Worm (Caenorhabditis elegans): ENCODE data around the gene sre-37.
"Not testable (repeated sequence)": the region's sequence is repeated elsewhere in the genome, so short reads cannot be mapped to it uniquely, and the experiment has no call there.

The sre-37 gene

ce11 chrII:12435202-12435872, 30.3 kb upstream of the sre-37 start (continued):
- TF ChIP-seq nhr-120 (GFP tag; IDR thresholded peaks at IDR 0.05) (0 out of 2 replicates have a peak, but pooled peaks have one; percentile 11), F23B12.7 (tag; optimal IDR thresholded peaks at IDR 0.05; ENCODE audit: insufficient read depth) (peak; percentile 22), hmg-1.2 (GFP tag; IDR thresholded peaks at IDR 0.05) (peak; percentile 23; the same call in 1 of the 2 replicates), ceh-58 (GFP tag; IDR thresholded peaks at IDR 0.05) (no peak), lin-26 (GFP tag; IDR thresholded peaks at IDR 0.05) (peak; percentile 65; the same call in 1 of the 2 replicates), Y56A3A.18 (GFP tag; IDR thresholded peaks at IDR 0.05) (no peak)

- no peak for TF ChIP-seq rpc-1 (optimal IDR thresholded peaks at IDR 0.05)
- TF ChIP-seq rpc-1 (tag; optimal IDR thresholded peaks at IDR 0.05), result no peak
- no peak for TF ChIP-seq Y79H2A.3 (GFP tag; conservative IDR thresholded peaks at IDR 0.05)
- TF ChIP-seq hlh-12 (tag; optimal IDR thresholded peaks at IDR 0.05), result no peak
- TF ChIP-seq aptf-2 (GFP tag; conservative IDR thresholded peaks at IDR 0.05), result no peak
- no peak for TF ChIP-seq F37B4.10 (GFP tag; IDR thresholded peaks at IDR 0.05)
- TF ChIP-seq madf-3 (GFP tag; IDR thresholded peaks at IDR 0.05), result no peak
- TF ChIP-seq snpc-1.3 (tag; optimal IDR thresholded peaks at IDR 0.05; ENCODE audit: insufficient read depth), result no peak
- no peak for TF ChIP-seq egrh-3 (GFP tag; IDR thresholded peaks at IDR 0.05)
- no peak for TF ChIP-seq snpc-4 (GFP tag; optimal IDR thresholded peaks at IDR 0.05)
- no peak for TF ChIP-seq snpc-4 (tag; optimal IDR thresholded peaks at IDR 0.05)
- no peak for TF ChIP-seq hmg-20 (GFP tag; IDR thresholded peaks at IDR 0.05)
- TF ChIP-seq ztf-18 (tag; optimal IDR thresholded peaks at IDR 0.05), result no peak
- TF ChIP-seq K12H6.12 (tag; optimal IDR thresholded peaks at IDR 0.05), result no peak
Observed at ce11 chrII:12436717-12437116, 28.9 kb upstream of the sre-37 start.

DNA sequence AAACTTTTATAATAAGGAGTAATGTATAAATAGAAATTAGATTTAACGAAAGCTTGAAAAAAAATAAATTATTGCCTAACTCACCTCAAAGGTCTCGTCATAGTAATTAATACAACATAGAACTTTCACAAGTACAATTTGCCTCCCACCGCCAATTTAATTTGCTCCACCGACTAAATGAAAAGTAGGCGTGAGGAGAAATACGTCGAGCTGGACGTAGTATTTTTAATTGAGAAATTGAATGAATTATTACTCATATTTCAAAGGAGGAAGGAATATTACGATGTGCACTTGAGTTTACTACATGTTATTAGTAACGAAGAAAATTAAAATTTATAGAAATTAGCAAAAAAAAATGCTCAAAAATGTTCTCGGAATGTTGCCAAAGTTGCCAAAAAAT, 27.2 kb upstream of the sre-37 start, which contains the start of gene Y57A10C.9:
Gene Y57A10C.9 (minus strand): TSS at position 101 of the 400 bp plus-strand sequence.
- no peak for TF ChIP-seq lir-1 (GFP tag; conservative IDR thresholded peaks at IDR 0.05)
- no peak for TF ChIP-seq snpc-4 (GFP tag; optimal IDR thresholded peaks at IDR 0.05)
- TF ChIP-seq snpc-4 (tag; optimal IDR thresholded peaks at IDR 0.05), result no peak
- TF ChIP-seq egrh-3 (GFP tag; IDR thresholded peaks at IDR 0.05), result no peak
- TF ChIP-seq dox-1 (GFP tag; IDR thresholded peaks at IDR 0.05), result no peak
- no peak for TF ChIP-seq F22D6.2 (tag; optimal IDR thresholded peaks at IDR 0.05)
- no peak for TF ChIP-seq atf-7 (tag; optimal IDR thresholded peaks at IDR 0.05)
- no peak for TF ChIP-seq ceh-58 (GFP tag; IDR thresholded peaks at IDR 0.05)
- no peak for TF ChIP-seq F39B2.1 (GFP tag; IDR thresholded peaks at IDR 0.05)
- no peak for TF ChIP-seq zfh-2 (GFP tag; conservative IDR thresholded peaks at IDR 0.05)
- TF ChIP-seq F37B4.10 (GFP tag; IDR thresholded peaks at IDR 0.05), result no peak
- no peak for TF ChIP-seq madf-3 (GFP tag; IDR thresholded peaks at IDR 0.05)
- TF ChIP-seq C17E4.6 (GFP tag; IDR thresholded peaks at IDR 0.05), result no peak
- TF ChIP-seq let-526 (GFP tag; IDR thresholded peaks at IDR 0.05), result no peak
- no peak for TF ChIP-seq ekl-4 (GFP tag; IDR thresholded peaks at IDR 0.05)

DNA sequence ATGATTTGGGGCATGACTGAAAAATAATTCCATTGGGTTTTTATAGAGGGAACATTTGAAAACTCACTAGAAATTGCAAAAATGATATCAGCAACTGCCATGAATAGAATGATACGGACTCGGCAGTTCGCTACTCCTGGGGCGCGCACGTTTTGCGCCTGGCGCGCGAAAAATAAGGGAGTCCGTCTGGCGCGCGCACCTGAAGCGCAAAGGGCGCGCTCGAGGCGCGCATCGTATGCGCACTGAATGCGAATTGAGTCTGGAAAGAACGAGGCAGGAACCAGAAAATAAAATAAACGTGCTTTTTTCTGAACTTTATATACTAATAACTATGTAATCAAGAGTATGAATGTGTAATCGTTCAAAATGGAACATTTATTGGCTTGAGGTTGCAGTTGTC, 24.5 kb upstream of the sre-37 start, which contains the start of gene Y57A10C.10:
Gene Y57A10C.10 (minus strand): TSS at position 101 of the 400 bp plus-strand sequence.
- TF ChIP-seq nfya-2 (GFP tag; IDR thresholded peaks at IDR 0.05); mcd-1 (GFP tag; IDR thresholded peaks at IDR 0.05); atf-7 (tag; optimal IDR thresholded peaks at IDR 0.05): not testable (repeated sequence)

Measured in whole organism, young adult.